Fruit fly (Drosophila melanogaster): ENCODE measurements around the gene Cht7.

DNA sequence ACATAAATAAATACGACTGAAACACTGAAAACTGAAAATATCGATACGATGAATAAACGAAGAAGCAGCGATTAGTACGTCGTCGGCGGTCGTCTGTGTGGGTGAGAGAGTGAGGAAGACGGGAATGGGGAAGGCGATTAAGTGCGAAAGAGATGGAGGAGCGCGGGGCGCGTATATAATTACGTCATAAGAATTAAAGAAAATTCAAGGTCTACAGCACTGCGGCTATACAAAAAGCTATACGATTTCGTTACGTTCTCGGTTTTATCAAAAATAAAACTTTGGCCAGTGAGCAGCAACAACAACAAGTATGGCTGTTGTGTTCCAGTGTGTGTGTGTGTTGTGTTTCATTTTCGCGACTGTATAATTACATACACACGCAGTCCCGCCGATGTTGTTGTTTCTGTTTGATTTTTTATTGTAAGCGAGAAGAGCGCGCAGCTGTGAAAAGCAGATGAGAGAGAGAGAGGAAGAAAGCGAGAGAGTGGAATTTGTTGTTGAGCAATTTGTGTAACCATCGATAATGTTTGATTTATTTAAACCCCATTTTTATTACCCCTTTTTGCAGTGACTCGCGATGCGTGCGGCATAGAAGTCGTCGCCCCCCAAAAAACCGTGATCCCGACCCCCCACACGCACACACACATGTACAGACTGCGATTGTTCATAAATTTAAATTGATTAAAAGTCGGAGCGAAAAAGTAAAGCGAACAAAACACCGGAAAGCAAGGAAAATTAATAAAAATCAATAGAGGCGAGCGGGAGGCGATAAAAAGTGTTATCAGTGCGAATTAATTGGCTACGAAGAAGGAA is 42.5 kb upstream of the Cht7 start:
- TF ChIP-seq CG2116 (GFP tag; optimal IDR thresholded peaks at IDR 0.05) (no peak), CG18599 (GFP tag; optimal IDR thresholded peaks at IDR 0.05) (peak; percentile 63), CoRest (tag; optimal IDR thresholded peaks at IDR 0.05) (no peak), CG43689 (GFP tag; IDR thresholded peaks at IDR 0.05) (no peak), CG18764 (GFP tag; optimal IDR thresholded peaks at IDR 0.05) (no peak), h (optimal IDR thresholded peaks at IDR 0.05) (no peak), CG15601 (tag; optimal IDR thresholded peaks at IDR 0.05) (no peak), ranshi (GFP tag; IDR thresholded peaks at IDR 0.05) (peak; percentile 23; the same call in 1 of the 2 replicates), CG8478 (optimal IDR thresholded peaks at IDR 0.05) (peak; percentile 54), bigmax (GFP tag; optimal IDR thresholded peaks at IDR 0.05) (no peak)

Data from whole organism, embryonic.